Worm (Caenorhabditis elegans): ENCODE measurements around the gene ZC443.1.

ce11 chrV:12797992-12798391 lies 11.9 kb downstream of the ZC443.1 start, which contains the start of gene ugt-6:
- no peak for TF ChIP-seq ztf-23 (GFP tag; IDR thresholded peaks at IDR 0.05)
- no peak for TF ChIP-seq flt-1 (GFP tag; IDR thresholded peaks at IDR 0.05)
- TF ChIP-seq T22C8.4 (GFP tag; IDR thresholded peaks at IDR 0.05): no peak
- no peak for TF ChIP-seq med-1 (GFP tag; optimal IDR thresholded peaks at IDR 0.05; ENCODE audit: insufficient read depth)

Data from whole organism, midembryonic.